Worm (Caenorhabditis elegans): ENCODE measurements around the gene C05D9.4.

Gene C05D9.4

DNA sequence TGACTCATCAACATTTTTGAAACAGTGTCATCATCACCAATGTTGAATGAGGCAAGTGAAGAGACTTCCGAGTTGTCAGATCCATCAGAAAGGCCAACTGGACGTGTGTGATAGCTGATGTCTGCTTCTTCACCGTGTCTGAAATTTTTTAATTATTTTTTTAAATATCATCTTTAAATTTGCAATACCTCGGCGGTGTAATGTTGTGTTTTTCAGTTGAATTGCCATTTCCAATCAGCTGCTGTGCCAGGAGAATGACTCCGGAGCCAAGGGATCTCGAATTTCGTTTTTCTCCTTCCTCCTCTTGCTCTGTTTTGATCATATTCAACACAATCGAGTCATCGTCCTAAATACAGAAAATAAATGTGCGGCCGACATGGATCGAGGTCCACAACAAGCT lies 22.9 kb upstream of the C05D9.4 start:
- no peak for TF ChIP-seq ets-7 (tag; optimal IDR thresholded peaks at IDR 0.05)
- TF ChIP-seq sea-1 (GFP tag; conservative IDR thresholded peaks at IDR 0.05) = no peak
- no peak for TF ChIP-seq tbx-37 (GFP tag; conservative IDR thresholded peaks at IDR 0.05)
- TF ChIP-seq B0310.2 (tag; optimal IDR thresholded peaks at IDR 0.05) = no peak
- no peak for TF ChIP-seq ceh-36 (tag; optimal IDR thresholded peaks at IDR 0.05)
- TF ChIP-seq hmg-4 (GFP tag; optimal IDR thresholded peaks at IDR 0.05) = no peak
- TF ChIP-seq hnd-1 (tag; optimal IDR thresholded peaks at IDR 0.05) = no peak
- TF ChIP-seq F13C5.2 (tag; optimal IDR thresholded peaks at IDR 0.05) = no peak
- TF ChIP-seq hmbx-1 (tag; optimal IDR thresholded peaks at IDR 0.05) = no peak
- TF ChIP-seq ama-1 (optimal IDR thresholded peaks at IDR 0.05) = no peak

DNA sequence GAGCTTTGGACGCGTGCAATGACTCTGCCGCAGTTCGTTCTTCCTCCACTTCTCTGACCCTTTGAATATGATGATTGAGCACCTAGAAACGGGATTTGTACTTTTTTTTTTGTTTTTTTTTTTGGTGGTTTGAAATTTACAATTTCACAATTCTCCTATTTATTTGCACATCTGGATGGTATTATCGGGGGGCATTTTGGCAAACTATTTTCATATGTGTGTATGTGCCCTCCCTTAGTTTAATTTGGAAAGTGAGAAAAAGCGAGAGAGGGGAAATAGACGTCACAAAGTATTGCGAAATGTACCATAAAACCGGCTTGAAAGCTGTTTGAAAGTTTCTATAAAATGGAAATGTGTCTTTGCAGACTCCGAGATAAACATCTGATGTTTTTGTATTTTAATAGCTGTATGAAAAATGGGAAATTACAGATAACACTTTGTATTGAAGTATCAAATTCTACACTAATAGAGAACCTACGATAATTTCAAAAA lies 21.4 kb upstream of the C05D9.4 start:
- TF ChIP-seq flt-1 (GFP tag; IDR thresholded peaks at IDR 0.05) (no peak), tbx-11 (GFP tag; IDR thresholded peaks at IDR 0.05) (no peak), pes-1 (GFP tag; IDR thresholded peaks at IDR 0.05) (no peak), F13C5.2 (tag; optimal IDR thresholded peaks at IDR 0.05) (no peak), sea-1 (GFP tag; conservative IDR thresholded peaks at IDR 0.05) (no peak)

DNA sequence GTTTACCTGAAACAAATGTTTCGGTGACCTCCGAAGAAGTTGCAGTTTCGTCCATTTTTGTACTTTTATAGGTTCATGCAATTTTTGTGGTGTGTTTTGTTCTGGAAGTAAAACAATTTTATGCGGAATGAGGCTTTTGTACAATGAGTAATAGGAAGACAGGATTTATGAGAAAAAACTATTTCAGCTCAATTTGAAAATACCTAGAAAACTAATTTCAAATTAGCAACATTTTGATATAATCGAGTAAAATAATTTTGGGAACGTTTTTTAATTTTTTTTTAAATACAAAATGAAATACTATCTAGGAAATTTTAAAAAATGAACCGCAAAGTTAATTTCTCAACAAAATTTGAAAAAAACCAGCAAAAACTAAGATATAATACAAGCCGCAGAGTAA lies 19.8 kb upstream of the C05D9.4 start, which contains the start of gene rei-2:
Gene rei-2, minus strand, starts transcription at position 101 of the 400 bp plus-strand sequence.
- TF ChIP-seq pes-1 (GFP tag; IDR thresholded peaks at IDR 0.05) (no peak), F13C5.2 (tag; optimal IDR thresholded peaks at IDR 0.05) (no peak), tra-4 (tag; optimal IDR thresholded peaks at IDR 0.05) (no peak), hmg-4 (GFP tag; optimal IDR thresholded peaks at IDR 0.05) (no peak), ama-1 (optimal IDR thresholded peaks at IDR 0.05) (no peak), ceh-13 (GFP tag; optimal IDR thresholded peaks at IDR 0.05) (no peak)

DNA sequence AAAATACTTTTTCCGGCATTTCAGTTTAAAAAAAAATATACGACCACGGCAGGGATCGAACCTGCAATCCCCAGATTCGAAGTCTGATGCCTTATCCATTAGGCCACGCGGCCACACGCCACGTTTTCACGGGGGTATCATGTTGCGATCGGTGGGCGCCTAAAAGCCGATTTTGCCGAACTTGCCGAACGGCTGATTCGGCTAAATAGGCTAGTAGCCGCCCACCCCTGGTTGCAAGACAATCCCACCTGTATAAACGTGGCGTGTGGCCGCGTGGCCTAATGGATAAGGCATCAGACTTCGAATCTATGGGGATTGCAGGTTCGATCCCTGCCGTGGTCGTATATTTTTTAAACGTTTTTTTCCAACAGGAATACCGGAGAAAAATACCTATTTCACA lies 18.7 kb upstream of the C05D9.4 start:
- TF ChIP-seq flt-1 (GFP tag; IDR thresholded peaks at IDR 0.05) (no peak), aly-1 (tag; optimal IDR thresholded peaks at IDR 0.05) (no peak), sea-1 (GFP tag; conservative IDR thresholded peaks at IDR 0.05) (no peak), F13C5.2 (tag; optimal IDR thresholded peaks at IDR 0.05) (no peak), ceh-13 (GFP tag; optimal IDR thresholded peaks at IDR 0.05) (no peak), pes-1 (GFP tag; IDR thresholded peaks at IDR 0.05) (no peak), B0310.2 (tag; optimal IDR thresholded peaks at IDR 0.05) (no peak), ets-7 (tag; optimal IDR thresholded peaks at IDR 0.05) (no peak), hmg-4 (GFP tag; optimal IDR thresholded peaks at IDR 0.05) (no peak), ceh-36 (tag; optimal IDR thresholded peaks at IDR 0.05) (no peak), hnd-1 (tag; optimal IDR thresholded peaks at IDR 0.05) (no peak), scrt-1 (GFP tag; IDR thresholded peaks at IDR 0.05) (no peak), ama-1 (optimal IDR thresholded peaks at IDR 0.05) (no peak), tbx-11 (GFP tag; IDR thresholded peaks at IDR 0.05) (no peak), hmbx-1 (tag; optimal IDR thresholded peaks at IDR 0.05) (no peak), tbx-37 (GFP tag; conservative IDR thresholded peaks at IDR 0.05) (no peak)

DNA sequence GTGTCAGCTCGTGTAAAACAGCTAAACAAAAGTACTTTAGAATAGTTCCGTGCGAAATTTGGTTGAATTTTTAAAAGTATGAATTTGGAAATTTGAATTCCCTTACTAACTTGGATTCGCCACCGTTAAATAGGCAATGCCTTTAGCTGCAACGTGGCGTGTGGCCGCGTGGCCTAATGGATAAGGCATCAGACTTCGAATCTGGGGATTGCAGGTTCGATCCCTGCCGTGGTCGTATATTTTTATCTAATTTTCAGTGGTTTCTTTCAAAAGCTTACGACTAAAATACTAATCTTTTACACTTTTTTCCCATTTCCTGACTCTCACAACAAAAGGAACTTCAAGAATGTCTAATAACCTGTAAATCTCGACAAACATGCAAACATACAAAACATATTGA lies 18.2 kb upstream of the C05D9.4 start:
- TF ChIP-seq hnd-1 (tag; optimal IDR thresholded peaks at IDR 0.05) = no peak
- no peak for TF ChIP-seq F13C5.2 (tag; optimal IDR thresholded peaks at IDR 0.05)
- TF ChIP-seq pes-1 (GFP tag; IDR thresholded peaks at IDR 0.05) = no peak
- no peak for TF ChIP-seq tbx-11 (GFP tag; IDR thresholded peaks at IDR 0.05)
- TF ChIP-seq aly-1 (tag; optimal IDR thresholded peaks at IDR 0.05) = no peak
- no peak for TF ChIP-seq hmg-4 (GFP tag; optimal IDR thresholded peaks at IDR 0.05)
- TF ChIP-seq scrt-1 (GFP tag; IDR thresholded peaks at IDR 0.05) = no peak
- TF ChIP-seq sea-1 (GFP tag; conservative IDR thresholded peaks at IDR 0.05) = no peak
- TF ChIP-seq tra-4 (tag; optimal IDR thresholded peaks at IDR 0.05) = no peak
- TF ChIP-seq flt-1 (GFP tag; IDR thresholded peaks at IDR 0.05) = no peak
- TF ChIP-seq ceh-36 (tag; optimal IDR thresholded peaks at IDR 0.05) = no peak
- TF ChIP-seq ets-7 (tag; optimal IDR thresholded peaks at IDR 0.05) = no peak

DNA sequence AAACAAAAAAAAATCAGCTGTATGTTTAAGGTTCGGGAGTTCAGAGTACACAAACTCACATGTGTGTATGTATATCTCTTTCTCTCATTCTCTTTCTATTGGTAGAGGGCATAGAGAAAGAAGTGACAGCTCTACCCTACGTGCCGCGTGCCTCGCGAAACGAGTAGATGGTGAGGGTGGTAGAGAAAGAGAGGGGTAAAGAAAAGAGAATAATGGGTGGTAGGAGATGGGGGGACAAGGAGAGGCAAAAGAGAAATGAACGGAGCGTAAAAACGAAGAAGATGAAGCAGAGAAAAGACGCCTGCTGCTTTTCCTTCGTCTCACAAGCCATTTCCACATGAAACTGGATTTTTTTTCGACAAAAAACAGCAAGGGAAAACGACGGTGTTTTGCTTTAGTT lies 14.7 kb upstream of the C05D9.4 start:
- TF ChIP-seq ama-1 (optimal IDR thresholded peaks at IDR 0.05) = no peak
- TF ChIP-seq pes-1 (GFP tag; IDR thresholded peaks at IDR 0.05) = no peak
- peak; percentile 91 for TF ChIP-seq F13C5.2 (tag; optimal IDR thresholded peaks at IDR 0.05)
- 0 out of 2 replicates have a peak, but pooled peaks have one; percentile 13 for TF ChIP-seq flt-1 (GFP tag; IDR thresholded peaks at IDR 0.05)
- TF ChIP-seq hmg-4 (GFP tag; optimal IDR thresholded peaks at IDR 0.05) = peak; percentile 91
- TF ChIP-seq hnd-1 (tag; optimal IDR thresholded peaks at IDR 0.05) = peak; percentile 9
- no peak for TF ChIP-seq hmbx-1 (tag; optimal IDR thresholded peaks at IDR 0.05)
- no peak for TF ChIP-seq tbx-11 (GFP tag; IDR thresholded peaks at IDR 0.05)
- TF ChIP-seq B0310.2 (tag; optimal IDR thresholded peaks at IDR 0.05) = no peak
- TF ChIP-seq tra-4 (tag; optimal IDR thresholded peaks at IDR 0.05) = no peak
- TF ChIP-seq aly-1 (tag; optimal IDR thresholded peaks at IDR 0.05) = no peak
- TF ChIP-seq ceh-13 (GFP tag; optimal IDR thresholded peaks at IDR 0.05) = no peak
- 0 out of 2 replicates have a peak, but pooled peaks have one; percentile 38 for TF ChIP-seq sea-1 (GFP tag; conservative IDR thresholded peaks at IDR 0.05)
- TF ChIP-seq tbx-37 (GFP tag; conservative IDR thresholded peaks at IDR 0.05) = no peak
- no peak for TF ChIP-seq scrt-1 (GFP tag; IDR thresholded peaks at IDR 0.05)
- TF ChIP-seq ceh-36 (tag; optimal IDR thresholded peaks at IDR 0.05) = no peak
- no peak for TF ChIP-seq ets-7 (tag; optimal IDR thresholded peaks at IDR 0.05)

DNA sequence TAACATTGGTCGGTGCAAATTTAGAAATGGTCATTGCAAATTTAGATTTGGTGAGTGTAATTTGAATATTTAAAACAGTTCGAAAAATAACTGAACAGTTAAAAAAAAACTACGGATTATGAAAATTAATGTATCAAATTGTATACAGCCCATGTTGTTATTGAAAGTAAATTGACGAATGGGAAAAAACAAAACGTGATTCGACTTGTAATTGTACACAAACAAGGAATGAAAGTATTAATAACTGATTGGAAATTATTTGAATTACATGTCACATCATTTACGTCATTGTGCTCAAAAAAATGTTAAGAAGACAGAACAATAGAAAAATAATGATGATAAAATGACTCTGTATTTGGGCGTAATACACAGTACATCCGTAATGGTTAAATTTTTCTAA lies 13.5 kb upstream of the C05D9.4 start:
- TF ChIP-seq scrt-1 (GFP tag; IDR thresholded peaks at IDR 0.05) (no peak), pes-1 (GFP tag; IDR thresholded peaks at IDR 0.05) (no peak), tbx-37 (GFP tag; conservative IDR thresholded peaks at IDR 0.05) (no peak), tra-4 (tag; optimal IDR thresholded peaks at IDR 0.05) (no peak), aly-1 (tag; optimal IDR thresholded peaks at IDR 0.05) (no peak), flt-1 (GFP tag; IDR thresholded peaks at IDR 0.05) (no peak), hmg-4 (GFP tag; optimal IDR thresholded peaks at IDR 0.05) (no peak), B0310.2 (tag; optimal IDR thresholded peaks at IDR 0.05) (no peak)

DNA sequence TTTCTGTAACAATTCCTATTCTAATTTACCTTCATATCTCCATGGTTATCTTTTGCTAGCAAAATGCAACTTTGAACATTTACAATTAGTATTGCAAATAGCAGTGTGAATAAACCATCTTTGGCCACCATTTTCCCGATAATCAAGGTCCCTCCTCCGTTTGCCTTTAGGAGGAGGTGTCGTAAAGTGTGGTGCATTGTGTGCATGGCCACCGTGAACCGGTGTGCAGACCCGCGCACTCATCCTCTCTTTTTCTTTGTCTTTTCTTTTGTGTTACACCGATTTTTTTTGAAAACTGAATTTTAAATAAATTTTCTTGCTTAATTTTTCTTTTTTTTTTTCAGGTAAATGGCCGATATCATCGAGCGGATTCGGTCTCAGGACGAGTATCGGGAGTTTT lies 11.1 kb upstream of the C05D9.4 start, which contains the start of the genes pigx-1 and rme-6:
Gene pigx-1, minus strand, starts transcription at position 206 of the 400 bp plus-strand sequence.
Gene rme-6, plus strand, starts transcription at position 345 of the 400 bp plus-strand sequence.
- TF ChIP-seq F13C5.2 (tag; optimal IDR thresholded peaks at IDR 0.05) (peak; percentile 16), ceh-13 (GFP tag; optimal IDR thresholded peaks at IDR 0.05) (no peak)
